Worm (Caenorhabditis elegans) whole organism, L4 larva: ENCODE results near the gene EGAP4.1.

Experiments used
- D1046.2 ChIP-seq: fragments of 200-800 bp; sonication (Bioruptor generic); IDR thresholded peaks from 2 replicates; pipeline ENCODE4 v1.3.6; 2022; ENCODE audit warnings: missing genetic modification characterization, missing compliant biosample characterization
- F49E8.2 ChIP-seq: sonication (generic microtip); optimal IDR thresholded peaks from 2 replicates; lab custom pipeline; 2016; ENCODE audit warnings: missing compliant biosample characterization, mild to moderate bottlenecking, missing genetic modification characterization, borderline replicate concordance
- R02D3.7 ChIP-seq: fragments of 150-350 bp; sonication (generic microtip); optimal IDR thresholded peaks from 3 replicates; lab custom pipeline; 2014; ENCODE audit warnings: missing biosample characterization, missing genetic modification characterization
- T20F7.1 ChIP-seq: fragments of 200-800 bp; sonication (Bioruptor generic); optimal IDR thresholded peaks from 2 replicates; lab custom pipeline; 2018; ENCODE audit warnings: mild to moderate bottlenecking, missing genetic modification characterization, missing compliant biosample characterization
- Y75B8A.6 ChIP-seq: fragments of 200-800 bp; sonication (Bioruptor generic); IDR thresholded peaks from 2 replicates; pipeline ENCODE4 v1.3.6; 2022; ENCODE audit warnings: missing genetic modification reagents, missing genetic modification characterization, missing compliant biosample characterization
- aha-1 ChIP-seq: fragments of 150-350 bp; peaks from one replicate; lab custom pipeline; 2014; ENCODE audit warnings: missing biosample characterization, missing genetic modification characterization
- aly-2 ChIP-seq: sonication (generic microtip); optimal IDR thresholded peaks from 2 replicates; lab custom pipeline; 2018; ENCODE audit warnings: missing biosample characterization, missing genetic modification characterization
- attf-4 ChIP-seq: sonication (generic microtip); optimal IDR thresholded peaks from 3 replicates; lab custom pipeline; 2017; ENCODE audit warnings: missing biosample characterization, missing genetic modification characterization
- ceh-32 ChIP-seq: sonication (generic microtip); optimal IDR thresholded peaks from 2 replicates; lab custom pipeline; 2016; ENCODE audit warnings: mild to moderate bottlenecking, missing genetic modification characterization, missing compliant biosample characterization; ENCODE audit not compliant: poor library complexity
- ceh-44 ChIP-seq: fragments of 200-800 bp; sonication (Bioruptor generic); IDR thresholded peaks from 2 replicates; pipeline ENCODE4 v1.3.6; 2022; ENCODE audit warnings: missing genetic modification reagents, missing genetic modification characterization, missing compliant biosample characterization
- ceh-62 ChIP-seq: sonication (generic microtip); optimal IDR thresholded peaks from 2 replicates; lab custom pipeline; 2017; ENCODE audit warnings: missing biosample characterization, missing genetic modification characterization
- ceh-82 ChIP-seq: sonication (generic microtip); optimal IDR thresholded peaks from 2 replicates; lab custom pipeline; 2017; ENCODE audit warnings: missing biosample characterization, missing genetic modification characterization
- cey-2 ChIP-seq: sonication (generic microtip); optimal IDR thresholded peaks from 3 replicates; lab custom pipeline; 2017; ENCODE audit warnings: missing genetic modification characterization, mild to moderate bottlenecking, missing compliant biosample characterization, antibody characterized with exemption, borderline replicate concordance; ENCODE audit not compliant: insufficient read depth
- daf-16 ChIP-seq, 3 experiments: sonication (generic microtip); optimal IDR thresholded peaks; 2 replicates each; lab custom pipeline; 2016 to 2017; ENCODE audit warnings: missing genetic modification characterization in 3 of 3, missing genetic modification reagents in 3 of 3, mild to moderate bottlenecking in 2 of 3, missing compliant biosample characterization in 2 of 3, missing biosample characterization in 1 of 3, moderate library complexity in 1 of 3
- dmd-6 ChIP-seq: fragments of 200-800 bp; sonication (Bioruptor generic); IDR thresholded peaks from 2 replicates; pipeline ENCODE4 v1.3.6; 2022; ENCODE audit warnings: missing genetic modification reagents, missing genetic modification characterization, missing compliant biosample characterization
- dmd-9 ChIP-seq: fragments of 200-800 bp; sonication (Bioruptor generic); IDR thresholded peaks from 2 replicates; pipeline ENCODE4 v1.3.6; 2022; ENCODE audit warnings: missing genetic modification reagents, missing genetic modification characterization, missing compliant biosample characterization
- dve-1 ChIP-seq: sonication (generic microtip); optimal IDR thresholded peaks from 2 replicates; lab custom pipeline; 2017; ENCODE audit warnings: antibody characterized with exemption, mild to moderate bottlenecking, missing genetic modification characterization, missing compliant biosample characterization; ENCODE audit not compliant: insufficient read depth
- fkh-10 ChIP-seq: fragments of 150-350 bp; optimal IDR thresholded peaks from 2 replicates; lab custom pipeline; 2014; ENCODE audit warnings: missing biosample characterization, missing genetic modification reagents, missing genetic modification characterization
- hif-1 ChIP-seq, 2 experiments: sonication (generic microtip); optimal IDR thresholded peaks; 2 replicates each; lab custom pipeline; 2016 to 2017; ENCODE audit warnings: missing compliant biosample characterization in 2 of 2, missing genetic modification characterization in 2 of 2, missing genetic modification reagents in 2 of 2, missing genotype in 2 of 2, mild to moderate bottlenecking in 1 of 2
- hlh-11 ChIP-seq: fragments of 200-800 bp; sonication (Bioruptor generic); optimal IDR thresholded peaks from 2 replicates; lab custom pipeline; 2018; ENCODE audit warnings: mild to moderate bottlenecking, missing genetic modification characterization, missing compliant biosample characterization
- hlh-30 ChIP-seq: sonication (generic microtip); optimal IDR thresholded peaks from 2 replicates; lab custom pipeline; 2017; ENCODE audit warnings: antibody characterized with exemption, mild to moderate bottlenecking, missing genetic modification characterization, missing compliant biosample characterization; ENCODE audit not compliant: insufficient read depth
- lim-7 ChIP-seq: fragments of 200-800 bp; sonication (Bioruptor generic); IDR thresholded peaks from 2 replicates; pipeline ENCODE4 v1.3.6; 2022; ENCODE audit warnings: missing genetic modification characterization, missing compliant biosample characterization
- lin-13 ChIP-seq: fragments of 150-350 bp; optimal IDR thresholded peaks from 2 replicates; lab custom pipeline; 2014; ENCODE audit warnings: missing biosample characterization, missing genetic modification reagents, missing genetic modification characterization
- lin-15B ChIP-seq: fragments of 150-350 bp; sonication (generic microtip); optimal IDR thresholded peaks from 3 replicates; lab custom pipeline; 2014; ENCODE audit warnings: missing biosample characterization, missing genetic modification characterization
- madf-9 ChIP-seq: fragments of 200-800 bp; sonication (Bioruptor generic); conservative IDR thresholded peaks from 2 replicates; pipeline ENCODE4 v1.3.6; 2022; ENCODE audit warnings: missing genetic modification reagents, missing genetic modification characterization, missing compliant biosample characterization
- mdl-1 ChIP-seq, 2 experiments: fragments of 150-350 bp in 1 of 2; sonication (generic microtip) in 1 of 2; optimal IDR thresholded peaks; 2 replicates each; lab custom pipeline; 2014 to 2017; ENCODE audit warnings: missing biosample characterization in 2 of 2, missing genetic modification characterization in 2 of 2
- mep-1 ChIP-seq: fragments of 150-350 bp; sonication (generic microtip); optimal IDR thresholded peaks from 3 replicates; lab custom pipeline; 2014; ENCODE audit warnings: missing biosample characterization, missing genetic modification characterization
- mxl-2 ChIP-seq: fragments of 200-800 bp; sonication (Bioruptor generic); conservative IDR thresholded peaks from 2 replicates; pipeline ENCODE4 v1.3.6; 2022; ENCODE audit warnings: missing genetic modification reagents, missing genetic modification characterization, missing compliant biosample characterization
- mxl-3 ChIP-seq: fragments of 200-800 bp; sonication (Bioruptor generic); optimal IDR thresholded peaks from 2 replicates; lab custom pipeline; 2018; ENCODE audit warnings: mild to moderate bottlenecking, missing genetic modification characterization, missing compliant biosample characterization
- nhr-10 ChIP-seq: fragments of 150-350 bp; optimal IDR thresholded peaks from 2 replicates; lab custom pipeline; 2014; ENCODE audit warnings: missing biosample characterization, missing genetic modification characterization
- nhr-11 ChIP-seq: fragments of 150-350 bp; optimal IDR thresholded peaks from 2 replicates; lab custom pipeline; 2014; ENCODE audit warnings: missing biosample characterization, missing genetic modification characterization
- nhr-28 ChIP-seq: fragments of 150-350 bp; optimal IDR thresholded peaks from 2 replicates; lab custom pipeline; 2014; ENCODE audit warnings: missing biosample characterization, missing genetic modification characterization
- nhr-42 ChIP-seq: fragments of 200-800 bp; sonication (Bioruptor generic); IDR thresholded peaks from 2 replicates; pipeline ENCODE4 v1.3.6; 2022; ENCODE audit warnings: missing genetic modification characterization, missing compliant biosample characterization
- nhr-76 ChIP-seq: fragments of 150-350 bp; optimal IDR thresholded peaks from 2 replicates; lab custom pipeline; 2014; ENCODE audit warnings: missing biosample characterization, missing genetic modification characterization
- nhr-77 ChIP-seq: fragments of 150-350 bp; optimal IDR thresholded peaks from 2 replicates; lab custom pipeline; 2014; ENCODE audit warnings: missing biosample characterization, missing genetic modification characterization
- pqm-1 ChIP-seq: sonication (generic microtip); optimal IDR thresholded peaks from 2 replicates; lab custom pipeline; 2017; ENCODE audit warnings: missing biosample characterization, missing genetic modification characterization
- sdz-12 ChIP-seq: fragments of 200-800 bp; sonication (Bioruptor generic); optimal IDR thresholded peaks from 2 replicates; lab custom pipeline; 2018; ENCODE audit warnings: mild to moderate bottlenecking, missing genetic modification characterization, missing compliant biosample characterization
- skn-1 ChIP-seq: fragments of 150-350 bp; optimal IDR thresholded peaks from 2 replicates; lab custom pipeline; 2014; ENCODE audit warnings: missing biosample characterization, missing genetic modification characterization
- spr-1 ChIP-seq: sonication (generic microtip); optimal IDR thresholded peaks from 2 replicates; lab custom pipeline; 2016; ENCODE audit warnings: mild to moderate bottlenecking, missing genetic modification characterization, missing compliant biosample characterization
- spr-3 ChIP-seq: fragments of 200-800 bp; sonication (Bioruptor generic); optimal IDR thresholded peaks from 2 replicates; lab custom pipeline; 2018; ENCODE audit warnings: mild to moderate bottlenecking, missing genetic modification characterization, missing compliant biosample characterization
- tag-97 ChIP-seq: fragments of 200-800 bp; sonication (Bioruptor generic); IDR thresholded peaks from 2 replicates; pipeline ENCODE4 v1.3.6; 2022; ENCODE audit warnings: missing genetic modification characterization, missing compliant biosample characterization
- unc-62 ChIP-seq, 3 experiments: fragments of 150-350 bp in 1 of 3; sonication (generic microtip); optimal IDR thresholded peaks in 2 of 3; peaks in 1 of 3; 1 replicate in 1 of 3; 2 replicates in 2 of 3; lab custom pipeline; 2014 to 2017; ENCODE audit warnings: missing biosample characterization in 3 of 3, missing genetic modification characterization in 3 of 3, missing genetic modification reagents in 3 of 3, missing genotype in 1 of 3
- vab-7 ChIP-seq: fragments of 200-800 bp; sonication (Bioruptor generic); IDR thresholded peaks from 2 replicates; pipeline ENCODE4 v1.3.6; 2022; ENCODE audit warnings: missing genetic modification reagents, missing genetic modification characterization, missing compliant biosample characterization
- zag-1 ChIP-seq: fragments of 150-350 bp; optimal IDR thresholded peaks from 2 replicates; lab custom pipeline; 2014; ENCODE audit warnings: missing biosample characterization, missing genetic modification characterization
- zip-11 ChIP-seq: fragments of 200-800 bp; sonication (Bioruptor generic); IDR thresholded peaks from 2 replicates; pipeline ENCODE4 v1.3.6; 2022; ENCODE audit warnings: missing genetic modification characterization, missing compliant biosample characterization
- ztf-11 ChIP-seq: fragments of 150-350 bp; optimal IDR thresholded peaks from 2 replicates; lab custom pipeline; 2014; ENCODE audit warnings: missing biosample characterization, missing genetic modification characterization
- ztf-7 ChIP-seq: fragments of 150-350 bp; optimal IDR thresholded peaks from 2 replicates; lab custom pipeline; 2014; ENCODE audit warnings: missing biosample characterization, missing genetic modification characterization

Gene EGAP4.1

DNA sequence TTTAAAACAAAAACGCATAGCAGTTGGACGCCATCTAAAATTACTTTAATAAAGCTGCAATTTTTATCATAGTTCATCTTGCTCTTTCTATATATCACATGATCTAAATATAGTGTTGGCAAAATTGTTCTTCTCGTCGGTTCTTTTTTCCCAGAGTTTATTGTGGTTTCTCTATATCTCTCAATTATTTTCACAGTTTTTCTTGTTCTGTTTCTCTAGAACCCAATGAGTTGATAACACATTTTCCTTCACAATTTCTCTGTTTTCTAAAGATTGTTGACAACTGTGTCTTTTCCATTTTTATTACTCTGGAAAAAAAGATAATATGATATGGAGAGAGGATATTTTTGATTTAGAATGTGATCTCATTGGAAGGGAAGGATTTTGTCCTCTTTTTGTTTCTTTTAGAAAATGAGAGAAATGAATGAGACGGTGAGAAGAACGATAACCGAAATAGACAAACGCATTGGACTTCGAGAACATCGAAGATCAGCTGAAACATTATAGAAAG is 27.1 kb upstream of the EGAP4.1 start:
- TF ChIP-seq nhr-11 (tag; lab: Kevin White, UChicago), result peak; percentile 10
- TF ChIP-seq R02D3.7, result no peak
- TF ChIP-seq attf-4 (tag; lab: Kevin White, UChicago), result no peak
- peak in 1 of 2 experiments; percentile 38 for TF ChIP-seq daf-16 (GFP tag; optimal IDR thresholded peaks at IDR 0.05; lab: Kevin White, UChicago)
- TF ChIP-seq daf-16 (tag; optimal IDR thresholded peaks at IDR 0.05; lab: Kevin White, UChicago), result peak; percentile 74
- no peak for TF ChIP-seq zip-11 (GFP tag; lab: Robert Waterston, UW)
- peak; percentile 23 for TF ChIP-seq dve-1 (tag; lab: Kevin White, UChicago)
- TF ChIP-seq Y75B8A.6 (GFP tag; lab: Robert Waterston, UW), result no peak
- no peak for TF ChIP-seq ceh-82 (tag; lab: Kevin White, UChicago)
- no peak for TF ChIP-seq ceh-62 (tag; lab: Kevin White, UChicago)
- no peak for TF ChIP-seq spr-3 (GFP tag; lab: Kevin White, UChicago)
- peak in 1 of 2 experiments; percentile 15 for TF ChIP-seq mdl-1 (tag; optimal IDR thresholded peaks at IDR 0.05; lab: Kevin White, UChicago)
- TF ChIP-seq nhr-28, result peak; percentile 29
- no peak for TF ChIP-seq mxl-2 (GFP tag; lab: Robert Waterston, UW)
- TF ChIP-seq cey-2 (tag; lab: Kevin White, UChicago), result no peak
- TF ChIP-seq, all 104 proteins: peak for 5

DNA sequence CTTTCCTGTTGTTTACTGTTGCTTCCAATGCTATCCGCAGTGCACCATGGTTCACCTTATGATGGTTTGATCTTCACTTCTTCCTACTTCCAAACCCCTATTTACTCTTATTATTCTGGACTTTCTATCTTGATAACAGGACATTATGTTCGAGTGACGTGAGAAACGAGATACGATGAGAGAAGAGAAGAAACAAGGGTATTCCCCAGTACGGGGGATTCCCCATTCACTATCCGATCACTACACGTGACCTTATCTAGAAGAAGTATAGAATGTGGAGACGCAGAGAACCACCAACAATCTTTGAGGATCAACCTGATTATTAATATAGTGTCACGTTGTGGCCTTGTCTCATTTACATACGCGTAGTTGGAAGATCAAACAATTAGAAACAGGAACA is 25.3 kb upstream of the EGAP4.1 start:
- TF ChIP-seq ztf-11 (tag; lab: Kevin White, UChicago) (no peak), nhr-76 (tag; lab: Kevin White, UChicago) (no peak), lin-13 (GFP tag; lab: Kevin White, UChicago) (no peak), sdz-12 (no peak), attf-4 (tag; lab: Kevin White, UChicago) (no peak), vab-7 (no peak), spr-1 (tag; lab: Kevin White, UChicago) (no peak), mdl-1 (tag; optimal IDR thresholded peaks at IDR 0.05; lab: Kevin White, UChicago) (peak; percentile 80 to 81), dmd-6 (0 out of 2 replicates have a peak, but pooled peaks have one; percentile 9), nhr-11 (tag; lab: Kevin White, UChicago) (no peak), T20F7.1 (no peak), ceh-32 (no peak), pqm-1 (tag; lab: Kevin White, UChicago) (no peak), F49E8.2 (no peak), ztf-7 (no peak), mxl-3 (GFP tag; lab: Kevin White, UChicago) (peak; percentile 49), unc-62 (GFP tag; optimal IDR thresholded peaks at IDR 0.05 in 1 of 2; lab: Kevin White, UChicago) (no peak), unc-62 (tag; optimal IDR thresholded peaks at IDR 0.05; lab: Kevin White, UChicago) (no peak), lin-15B (no peak), zip-11 (GFP tag; lab: Robert Waterston, UW) (no peak), fkh-10 (GFP tag; lab: Kevin White, UChicago) (no peak), tag-97 (GFP tag; lab: Robert Waterston, UW) (no peak), ceh-82 (tag; lab: Kevin White, UChicago) (no peak), dve-1 (tag; lab: Kevin White, UChicago) (peak; percentile 54), ceh-44 (GFP tag; lab: Robert Waterston, UW) (no peak), aha-1 (no peak), aly-2 (tag; lab: Kevin White, UChicago) (no peak), dmd-9 (GFP tag; lab: Robert Waterston, UW) (no peak), madf-9 (GFP tag; lab: Robert Waterston, UW) (no peak), hlh-30 (tag; lab: Kevin White, UChicago) (peak; percentile 39), hlh-11 (tag; lab: Kevin White, UChicago) (peak; percentile 52), zag-1 (tag; lab: Kevin White, UChicago) (no peak), daf-16 (GFP tag; optimal IDR thresholded peaks at IDR 0.05; lab: Kevin White, UChicago) (no peak), daf-16 (tag; optimal IDR thresholded peaks at IDR 0.05; lab: Kevin White, UChicago) (peak; percentile 42), nhr-28 (peak; percentile 61), skn-1 (tag; lab: Kevin White, UChicago) (no peak), D1046.2 (GFP tag; lab: Robert Waterston, UW) (no peak), lim-7 (GFP tag; lab: Robert Waterston, UW) (no peak), cey-2 (tag; lab: Kevin White, UChicago) (no peak), hif-1 (tag; optimal IDR thresholded peaks at IDR 0.05; lab: Kevin White, UChicago) (no peak), nhr-77 (tag; lab: Kevin White, UChicago) (no peak), nhr-42 (no peak), mep-1 (tag; lab: Kevin White, UChicago) (no peak), nhr-10 (tag; lab: Kevin White, UChicago) (no peak)
